Worm (Caenorhabditis elegans) whole organism, L4/young adult: ENCODE results near the gene C01G6.2.

Experiments
- W03F9.2 ChIP-seq: fragments of 150-350 bp; optimal IDR thresholded peaks from 2 replicates; lab custom pipeline; 2014; ENCODE audit warnings: missing biosample characterization, missing genetic modification characterization
- him-1 ChIP-seq: sonication (generic microtip); optimal IDR thresholded peaks from 2 replicates; lab custom pipeline; 2016; ENCODE audit warnings: missing genotype, missing genetic modification reagents, missing genetic modification characterization, missing compliant biosample characterization

ce11 chrII:9269588-9269987, 2.7 kb downstream of the C01G6.2 start, which contains the start of gene C01G6.3:
- TF ChIP-seq him-1 (tag; lab: Kevin White, UChicago): no peak
- TF ChIP-seq W03F9.2 (tag; lab: Kevin White, UChicago): no peak
